Fruit fly (Drosophila melanogaster) whole organism, embryonic: ENCODE measurements around the gene shv.
A peak's percentile ranks its signal among the peaks of the same experiment; 100 is the strongest.

ENCODE experiments used
- Abd-B ChIP-seq: fragments of 200-800 bp; sonication (Bioruptor generic); optimal IDR thresholded peaks from 2 replicates; lab custom pipeline; 2018; ENCODE audit warnings: missing biosample characterization, mild to moderate bottlenecking, missing genetic modification characterization, moderate library complexity
- Adf1 ChIP-seq: fragments of 200-800 bp; sonication (Bioruptor generic); IDR thresholded peaks from 2 replicates; pipeline ENCODE4 v1.3.6; 2022; ENCODE audit warnings: missing biosample characterization, missing genetic modification characterization
- Antp ChIP-seq: fragments of 200-800 bp; sonication (Bioruptor generic); optimal IDR thresholded peaks from 3 replicates; lab custom pipeline; 2016; ENCODE audit warnings: missing biosample characterization, missing genetic modification characterization
- C15 ChIP-seq: fragments of 200-800 bp; sonication (Bioruptor generic); IDR thresholded peaks from 3 replicates; pipeline ENCODE4 v1.3.6; 2022; ENCODE audit warnings: missing biosample characterization, missing genetic modification characterization
- CG10959 ChIP-seq: fragments of 200-800 bp; sonication (Bioruptor generic); IDR thresholded peaks from 2 replicates; pipeline ENCODE4 v1.3.6; 2022; ENCODE audit warnings: missing biosample characterization, missing genetic modification characterization
- CG11085 ChIP-seq: fragments of 200-800 bp; sonication (Bioruptor generic); IDR thresholded peaks from 2 replicates; pipeline ENCODE4 v1.3.6; 2022; ENCODE audit warnings: missing biosample characterization, missing genetic modification characterization
- CG11093 ChIP-seq: fragments of 200-800 bp; sonication (Bioruptor generic); IDR thresholded peaks from 3 replicates; pipeline ENCODE4 v1.3.6; 2022; ENCODE audit warnings: missing biosample characterization, missing genetic modification characterization
- CG11456 ChIP-seq: fragments of 200-800 bp; sonication (Bioruptor generic); IDR thresholded peaks from 3 replicates; pipeline ENCODE4 v1.3.6; 2022; ENCODE audit warnings: missing biosample characterization, missing genetic modification characterization
- CG11696 ChIP-seq: fragments of 200-800 bp; sonication (Bioruptor generic); IDR thresholded peaks from 2 replicates; pipeline ENCODE4 v1.3.6; 2022; ENCODE audit warnings: missing biosample characterization, missing genetic modification characterization
- CG15269 ChIP-seq: fragments of 200-800 bp; sonication (Bioruptor generic); optimal IDR thresholded peaks from 2 replicates; lab custom pipeline; 2018; ENCODE audit warnings: missing biosample characterization, mild to moderate bottlenecking, missing genetic modification characterization, moderate library complexity
- CG18262 ChIP-seq: fragments of 200-800 bp; optimal IDR thresholded peaks from 3 replicates; lab custom pipeline; 2019; ENCODE audit warnings: missing biosample characterization, mild to moderate bottlenecking, missing genetic modification characterization, moderate library complexity
- CG1832 ChIP-seq: fragments of 200-800 bp; sonication (Bioruptor generic); optimal IDR thresholded peaks from 2 replicates; lab custom pipeline; 2017; ENCODE audit warnings: missing biosample characterization, mild to moderate bottlenecking, missing genetic modification characterization, inconsistent platforms
- CG18476 ChIP-seq: fragments of 200-800 bp; sonication (Bioruptor generic); optimal IDR thresholded peaks from 2 replicates; lab custom pipeline; 2016; ENCODE audit warnings: missing biosample characterization, mild to moderate bottlenecking, missing genetic modification characterization
- CG2199 ChIP-seq: fragments of 200-800 bp; sonication (Bioruptor generic); IDR thresholded peaks from 3 replicates; pipeline ENCODE4 v1.3.6; 2022; ENCODE audit warnings: missing biosample characterization, missing genetic modification characterization
- CG2875 ChIP-seq: fragments of 200-800 bp; sonication (Bioruptor generic); optimal IDR thresholded peaks from 2 replicates; lab custom pipeline; 2017; ENCODE audit warnings: missing biosample characterization, mild to moderate bottlenecking, missing genetic modification characterization, missing genetic modification reagents
- CG33557 ChIP-seq: fragments of 200-800 bp; sonication (Bioruptor generic); optimal IDR thresholded peaks from 2 replicates; lab custom pipeline; 2019; ENCODE audit warnings: missing biosample characterization, mild to moderate bottlenecking, missing genetic modification characterization, moderate library complexity
- CG3726 ChIP-seq: fragments of 200-800 bp; sonication (Bioruptor generic); IDR thresholded peaks from 3 replicates; pipeline ENCODE4, ENCODE4 v1.3.6; 2022; ENCODE audit warnings: missing biosample characterization, missing genetic modification characterization
- CG6854 ChIP-seq: fragments of 200-800 bp; sonication (Bioruptor generic); optimal IDR thresholded peaks from 3 replicates; lab custom pipeline; 2017; ENCODE audit warnings: missing biosample characterization, mild to moderate bottlenecking, missing genetic modification characterization
- CG8478 ChIP-seq: fragments of >200 bp; optimal IDR thresholded peaks from 2 replicates; lab custom pipeline; 2018
- Camta ChIP-seq: fragments of 200-800 bp; sonication (Bioruptor generic); optimal IDR thresholded peaks from 2 replicates; lab custom pipeline; 2016; ENCODE audit warnings: missing biosample characterization, missing genetic modification characterization
- Dad ChIP-seq: fragments of 200-800 bp; sonication (Bioruptor generic); optimal IDR thresholded peaks from 3 replicates; lab custom pipeline; 2016; ENCODE audit warnings: missing biosample characterization, missing genetic modification characterization
- Dip2 ChIP-seq: fragments of 200-800 bp; sonication (Bioruptor generic); IDR thresholded peaks from 2 replicates; pipeline ENCODE4 v1.3.6; 2022; ENCODE audit warnings: missing biosample characterization, missing genetic modification characterization
- Doc2 ChIP-seq: fragments of 200-800 bp; sonication (Bioruptor generic); IDR thresholded peaks from 2 replicates; pipeline ENCODE4 v1.3.6; 2022; ENCODE audit warnings: missing biosample characterization, missing genetic modification characterization
- Ets65A ChIP-seq: fragments of 200-800 bp; sonication (Bioruptor generic); peaks from one replicate; lab custom pipeline; 2016; ENCODE audit warnings: missing biosample characterization, missing genetic modification characterization
- Fer2 ChIP-seq: fragments of 200-800 bp; sonication (Bioruptor generic); optimal IDR thresholded peaks from 2 replicates; lab custom pipeline; 2018; ENCODE audit warnings: missing biosample characterization, mild to moderate bottlenecking, missing genetic modification characterization, moderate library complexity
- HLHmδ ChIP-seq: fragments of 200-800 bp; sonication (Bioruptor generic); optimal IDR thresholded peaks from 2 replicates; lab custom pipeline; 2018; ENCODE audit warnings: missing biosample characterization, mild to moderate bottlenecking, missing genetic modification characterization, moderate library complexity
- Hand ChIP-seq: fragments of 200-800 bp; sonication (Bioruptor generic); optimal IDR thresholded peaks from 2 replicates; lab custom pipeline; 2017; ENCODE audit warnings: mild to moderate bottlenecking, missing biosample characterization, missing genetic modification reagents, missing genetic modification characterization
- HmgD ChIP-seq: fragments of 200-800 bp; sonication (Bioruptor generic); optimal IDR thresholded peaks from 3 replicates; lab custom pipeline; 2016; ENCODE audit warnings: missing biosample characterization, missing genetic modification characterization
- Hr78 ChIP-seq, 2 experiments: fragments of 200-800 bp in 1 of 2; fragments of >200 bp in 1 of 2; sonication (Bioruptor generic) in 1 of 2; optimal IDR thresholded peaks; 2 replicates each; lab custom pipeline; 2017 to 2019; ENCODE audit warnings: missing biosample characterization in 2 of 2, missing genetic modification characterization in 2 of 2, mild to moderate bottlenecking in 1 of 2, moderate library complexity in 1 of 2
- Kr ChIP-seq: fragments of 200-800 bp; sonication (Bioruptor generic); optimal IDR thresholded peaks from 2 replicates; lab custom pipeline; 2017; ENCODE audit warnings: missing biosample characterization, mild to moderate bottlenecking, missing genetic modification characterization
- Mes4 ChIP-seq: fragments of 200-800 bp; sonication (Bioruptor generic); optimal IDR thresholded peaks from 2 replicates; lab custom pipeline; 2016; ENCODE audit warnings: missing biosample characterization, missing genetic modification characterization
- NK7.1 ChIP-seq: fragments of 200-800 bp; sonication (Bioruptor generic); optimal IDR thresholded peaks from 3 replicates; lab custom pipeline; 2016; ENCODE audit warnings: missing biosample characterization, missing genetic modification characterization
- Nf-YB ChIP-seq: fragments of 200-800 bp; sonication (Bioruptor generic); optimal IDR thresholded peaks from 3 replicates; lab custom pipeline; 2019; ENCODE audit warnings: missing biosample characterization, mild to moderate bottlenecking, missing genetic modification characterization, moderate library complexity
- Ptx1 ChIP-seq: fragments of 200-800 bp; sonication (Bioruptor generic); IDR thresholded peaks from 2 replicates; pipeline ENCODE4 v1.3.6; 2022; ENCODE audit warnings: missing biosample characterization, missing genetic modification characterization
- Rfx ChIP-seq: fragments of 200-800 bp; sonication (Bioruptor generic); IDR thresholded peaks from 2 replicates; pipeline ENCODE4 v1.3.6; 2022; ENCODE audit warnings: missing biosample characterization, missing genetic modification characterization
- Sox102F ChIP-seq: fragments of 200-800 bp; sonication (Bioruptor generic); optimal IDR thresholded peaks from 2 replicates; lab custom pipeline; 2018; ENCODE audit warnings: missing biosample characterization, mild to moderate bottlenecking, missing genetic modification characterization, moderate library complexity
- Spps ChIP-seq: fragments of 200-800 bp; sonication (Bioruptor generic); optimal IDR thresholded peaks from 2 replicates; lab custom pipeline; 2018; ENCODE audit warnings: missing biosample characterization, mild to moderate bottlenecking, missing genetic modification characterization
- ash1 ChIP-seq: fragments of 200-800 bp; sonication (Bioruptor generic); optimal IDR thresholded peaks from 2 replicates; lab custom pipeline; 2018; ENCODE audit warnings: missing biosample characterization, mild to moderate bottlenecking, missing genetic modification characterization
- bsh ChIP-seq, 2 experiments: fragments of 200-800 bp; sonication (Bioruptor generic); optimal IDR thresholded peaks; 2 replicates each; lab custom pipeline; 2017 to 2018; ENCODE audit warnings: mild to moderate bottlenecking in 2 of 2, missing biosample characterization in 2 of 2, missing genetic modification characterization in 2 of 2, moderate library complexity in 1 of 2
- cas ChIP-seq: fragments of 200-800 bp; sonication (Bioruptor generic); IDR thresholded peaks from 2 replicates; pipeline ENCODE4 v1.3.6; 2022; ENCODE audit warnings: missing biosample characterization, missing genetic modification characterization
- caup ChIP-seq: fragments of 200-800 bp; sonication (Bioruptor generic); optimal IDR thresholded peaks from 3 replicates; lab custom pipeline; 2017; ENCODE audit warnings: missing biosample characterization, mild to moderate bottlenecking, missing genetic modification characterization, moderate library complexity; ENCODE audit not compliant: severe bottlenecking
- cwo ChIP-seq: fragments of 200-800 bp; sonication (Bioruptor generic); optimal IDR thresholded peaks from 3 replicates; lab custom pipeline; 2017; ENCODE audit warnings: missing biosample characterization, missing genetic modification characterization, mild to moderate bottlenecking, moderate library complexity, missing genetic modification reagents
- grn ChIP-seq: fragments of 200-800 bp; sonication (Bioruptor generic); optimal IDR thresholded peaks from 3 replicates; lab custom pipeline; 2017; ENCODE audit warnings: missing biosample characterization, missing genetic modification characterization
- h ChIP-seq: fragments of >200 bp; optimal IDR thresholded peaks from 2 replicates; lab custom pipeline; 2017
- inv ChIP-seq: fragments of 200-800 bp; sonication (Bioruptor generic); IDR thresholded peaks from 2 replicates; pipeline ENCODE4 v1.3.6; 2022; ENCODE audit warnings: missing biosample characterization, missing genetic modification characterization; ENCODE audit not compliant: partially characterized antibody
- scrt ChIP-seq: fragments of 200-800 bp; sonication (Bioruptor generic); optimal IDR thresholded peaks from 2 replicates; lab custom pipeline; 2018; ENCODE audit warnings: missing biosample characterization, mild to moderate bottlenecking, missing genetic modification characterization, moderate library complexity
- sens-2 ChIP-seq: fragments of 200-800 bp; sonication (Bioruptor generic); IDR thresholded peaks from 2 replicates; pipeline ENCODE4 v1.3.6; 2022; ENCODE audit warnings: missing biosample characterization, missing genetic modification characterization
- stc ChIP-seq: fragments of 200-800 bp; sonication (Bioruptor generic); IDR thresholded peaks from 2 replicates; pipeline ENCODE4 v1.3.6; 2022; ENCODE audit warnings: missing biosample characterization, missing genetic modification characterization
- unpg ChIP-seq: fragments of 200-800 bp; sonication (Bioruptor generic); optimal IDR thresholded peaks from 3 replicates; lab custom pipeline; 2018; ENCODE audit warnings: missing biosample characterization, mild to moderate bottlenecking, missing genetic modification characterization, moderate library complexity
- usp ChIP-seq: fragments of >200 bp; optimal IDR thresholded peaks from 2 replicates; lab custom pipeline; 2017; ENCODE audit warnings: missing biosample characterization, missing genetic modification characterization

shv gene

DNA sequence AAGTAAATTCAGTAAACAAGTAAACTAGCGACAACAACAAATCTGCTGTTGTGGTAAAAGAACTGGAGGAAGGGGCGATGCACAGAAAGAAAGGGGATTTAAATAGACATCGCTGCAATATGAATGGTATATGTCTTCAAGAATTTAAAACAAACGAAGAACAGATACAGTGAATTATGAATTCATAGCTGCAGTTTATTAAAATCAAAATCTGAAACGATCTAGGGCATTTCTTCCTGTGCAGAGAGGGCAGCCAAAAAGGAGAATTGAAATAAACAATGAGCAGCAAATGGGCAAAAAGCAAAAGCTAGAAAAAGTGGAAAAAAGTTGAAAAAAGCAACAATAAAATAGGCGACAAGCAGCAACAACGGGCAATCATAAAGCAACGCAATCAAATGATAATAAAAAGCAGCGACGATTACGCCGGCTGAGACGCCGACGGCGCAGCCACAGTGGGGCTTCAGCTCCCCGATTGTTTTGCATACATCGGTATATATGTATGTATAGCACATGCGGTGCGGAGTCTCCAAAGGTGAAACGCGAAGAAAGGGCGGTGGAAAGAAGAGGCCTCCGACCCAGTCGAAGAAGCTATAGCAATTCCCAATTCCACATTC lies 15.9 kb downstream of the shv start (continued):
- TF ChIP-seq Mes4 (peak; percentile 67), CG18476 (GFP tag; lab: Kevin White, UChicago) (peak; percentile 33), ash1 (GFP tag; lab: Kevin White, UChicago) (no peak), CG11696 (GFP tag; lab: Robert Waterston, UW) (peak; percentile 60), usp (GFP tag; lab: Kevin White, UChicago) (no peak), stc (GFP tag; lab: Robert Waterston, UW) (peak; percentile 88), CG15269 (tag; lab: Kevin White, UChicago) (peak; percentile 77), grn (GFP tag; lab: Kevin White, UChicago) (no peak), cwo (peak; percentile 56), unpg (GFP tag; lab: Kevin White, UChicago) (peak; percentile 83), bsh (GFP tag; optimal IDR thresholded peaks at IDR 0.05; lab: Kevin White, UChicago) (peak; percentile 65 to 79), h (lab: Kevin White, UChicago) (no peak), CG2875 (GFP tag; lab: Kevin White, UChicago) (peak; percentile 76), Doc2 (no peak), Camta (GFP tag; lab: Kevin White, UChicago) (peak; percentile 66), Ptx1 (GFP tag; lab: Robert Waterston, UW) (peak; percentile 84), Hr78 (GFP tag; optimal IDR thresholded peaks at IDR 0.05; lab: Kevin White, UChicago) (peak in 1 of 2 experiments; percentile 64), Dad (GFP tag; lab: Kevin White, UChicago) (peak; percentile 57), Spps (tag; lab: Kevin White, UChicago) (peak; percentile 38), Antp (GFP tag; lab: Kevin White, UChicago) (peak; percentile 68), HLHmδ (GFP tag; lab: Kevin White, UChicago) (no peak), cas (no peak), CG8478 (lab: Kevin White, UChicago) (no peak), CG6854 (GFP tag; lab: Kevin White, UChicago) (no peak), CG3726 (GFP tag; lab: Robert Waterston, UW) (no peak), Dip2 (GFP tag; lab: Robert Waterston, UW) (no peak), Fer2 (no peak), Hand (GFP tag; lab: Kevin White, UChicago) (peak; percentile 61), CG18262 (tag; lab: Kevin White, UChicago) (peak; percentile 75), CG11093 (GFP tag; lab: Robert Waterston, UW) (peak; percentile 62; the same call in 2 of the 3 replicates), CG33557 (no peak), NK7.1 (peak; percentile 49), scrt (GFP tag; lab: Kevin White, UChicago) (peak; percentile 64), CG10959 (GFP tag; lab: Robert Waterston, UW) (no peak), CG11456 (peak; percentile 64; the same call in 2 of the 3 replicates), Adf1 (GFP tag; lab: Robert Waterston, UW) (peak; percentile 97), Sox102F (GFP tag; lab: Kevin White, UChicago) (peak; percentile 91), Abd-B (GFP tag; lab: Kevin White, UChicago) (peak; percentile 39), CG1832 (GFP tag; lab: Kevin White, UChicago) (no peak), CG11085 (GFP tag; lab: Robert Waterston, UW) (peak; percentile 47), C15 (GFP tag; lab: Robert Waterston, UW) (0 out of 3 replicates have a peak, but pooled peaks have one; percentile 36), CG2199 (GFP tag; lab: Robert Waterston, UW) (peak; percentile 37; the same call in 2 of the 3 replicates), Nf-YB (GFP tag; lab: Kevin White, UChicago) (peak; percentile 50), Rfx (peak; percentile 76), HmgD (peak; percentile 24), Kr (no peak), caup (GFP tag; lab: Kevin White, UChicago) (peak; percentile 50), inv (GFP tag; lab: Robert Waterston, UW) (no peak), Ets65A (GFP tag; lab: Kevin White, UChicago) (peak; percentile 95), sens-2 (GFP tag; lab: Robert Waterston, UW) (peak; percentile 65; the same call in 1 of the 2 replicates)
